Worm (Caenorhabditis elegans) whole organism, L4/young adult: ENCODE measurements around the gene C33D3.3.

Experiments
- W03F9.2 ChIP-seq: fragments of 150-350 bp; optimal IDR thresholded peaks from 2 replicates; lab custom pipeline; 2014; ENCODE audit warnings: missing biosample characterization, missing genetic modification characterization
- dao-5 ChIP-seq: sonication (generic microtip); optimal IDR thresholded peaks from 2 replicates; lab custom pipeline; 2016; ENCODE audit warnings: missing genotype, missing genetic modification characterization, moderate library complexity, missing compliant biosample characterization
- him-1 ChIP-seq: sonication (generic microtip); optimal IDR thresholded peaks from 2 replicates; lab custom pipeline; 2016; ENCODE audit warnings: missing genotype, missing genetic modification reagents, missing genetic modification characterization, missing compliant biosample characterization

- TF ChIP-seq dao-5 (tag; lab: Kevin White, UChicago) (no peak), him-1 (no peak), W03F9.2 (tag; lab: Kevin White, UChicago) (no peak)
Measured at ce11 chrX:10514056-10514455, 28.9 kb downstream of the C33D3.3 start.
